Fruit fly (Drosophila melanogaster): ENCODE results near the gene M1BP.
A peak's percentile ranks its signal among the peaks of the same experiment; 100 is the strongest.

M1BP gene

DNA sequence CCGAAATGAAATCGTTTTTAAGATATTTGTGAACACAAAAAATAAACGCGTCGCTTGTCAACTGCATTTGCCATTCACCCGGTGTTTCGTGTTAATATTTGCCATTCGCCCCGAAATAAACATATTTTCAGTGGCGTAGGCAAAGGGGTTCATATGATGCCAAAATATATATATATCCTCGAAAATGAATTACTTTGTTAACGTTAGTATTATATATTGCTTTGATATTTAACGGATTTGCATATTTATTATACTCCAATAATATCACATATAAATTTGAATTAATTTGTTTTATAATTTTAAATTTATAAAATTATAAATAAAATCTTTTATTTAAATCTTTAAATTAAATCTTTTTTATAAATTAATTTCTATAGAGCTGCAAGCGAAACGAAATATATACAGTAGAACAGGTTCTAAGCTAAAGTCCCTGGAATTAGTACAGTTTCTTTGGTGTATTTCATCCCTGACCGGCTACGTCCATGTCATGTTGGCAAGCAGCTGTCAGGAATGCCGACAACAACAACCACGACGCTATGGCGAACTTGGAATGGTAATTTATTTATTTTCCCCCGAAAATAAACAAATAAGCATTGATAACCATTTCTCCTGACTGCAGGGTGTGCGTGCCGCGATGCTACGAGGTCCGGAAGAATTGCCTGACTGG, at the start of gene M1BP, which contains the start of gene CG8202 (continued):
- TF ChIP-seq CG31441 (GFP tag; IDR thresholded peaks at IDR 0.05): no peak; the same call in 1 of the 2 replicates
- peak; percentile 77 for TF ChIP-seq CG2202 (tag; optimal IDR thresholded peaks at IDR 0.05)
- peak; percentile 74 for TF ChIP-seq Drgx (GFP tag; IDR thresholded peaks at IDR 0.05)
- TF ChIP-seq lbe (GFP tag; optimal IDR thresholded peaks at IDR 0.05): peak; percentile 78
- peak; percentile 92 for TF ChIP-seq Ssrp (tag; optimal IDR thresholded peaks at IDR 0.05)
- peak; percentile 50 for TF ChIP-seq ab (GFP tag; optimal IDR thresholded peaks at IDR 0.05)
- peak; percentile 56; the same call in 1 of the 2 replicates for TF ChIP-seq CG11085 (GFP tag; IDR thresholded peaks at IDR 0.05)
- peak; percentile 70 for TF ChIP-seq Mad (GFP tag; optimal IDR thresholded peaks at IDR 0.05)
- peak; percentile 87 for TF ChIP-seq Usf (GFP tag; optimal IDR thresholded peaks at IDR 0.05)
- TF ChIP-seq CG2120 (GFP tag; optimal IDR thresholded peaks at IDR 0.05): peak; percentile 82
- peak; percentile 92 for TF ChIP-seq NfI (GFP tag; optimal IDR thresholded peaks at IDR 0.05)
- peak; percentile 4 for TF ChIP-seq tup (GFP tag; optimal IDR thresholded peaks at IDR 0.05)
- no peak for TF ChIP-seq z (GFP tag; IDR thresholded peaks at IDR 0.05)
- no peak for TF ChIP-seq C15 (GFP tag; IDR thresholded peaks at IDR 0.05)
- TF ChIP-seq fu2 (GFP tag; optimal IDR thresholded peaks at IDR 0.05): peak; percentile 45
- TF ChIP-seq CG18262 (tag; optimal IDR thresholded peaks at IDR 0.05): peak; percentile 97
- peak; percentile 63; the same call in 1 of the 3 replicates for TF ChIP-seq so (GFP tag; IDR thresholded peaks at IDR 0.05)
- TF ChIP-seq CG2116 (GFP tag; optimal IDR thresholded peaks at IDR 0.05): peak; percentile 73
- peak; percentile 90 for TF ChIP-seq fd96Cb (tag; optimal IDR thresholded peaks at IDR 0.05)
- TF ChIP-seq fd102C (GFP tag; optimal IDR thresholded peaks at IDR 0.05): no peak
- TF ChIP-seq CG17829 (tag; optimal IDR thresholded peaks at IDR 0.05): peak; percentile 94
- peak; percentile 88 for TF ChIP-seq Nf-YC (tag; optimal IDR thresholded peaks at IDR 0.05)
- peak; percentile 91 for TF ChIP-seq Sox102F (GFP tag; optimal IDR thresholded peaks at IDR 0.05)
- TF ChIP-seq CG12236 (GFP tag; optimal IDR thresholded peaks at IDR 0.05): no peak
- TF ChIP-seq sim (GFP tag; IDR thresholded peaks at IDR 0.05): 0 out of 2 replicates have a peak, but pooled peaks have one; percentile 30
- no peak for TF ChIP-seq CG3163 (GFP tag; optimal IDR thresholded peaks at IDR 0.05)
- peak; percentile 53 for TF ChIP-seq wdn (GFP tag; IDR thresholded peaks at IDR 0.05)
- TF ChIP-seq sens (GFP tag): peak; percentile 88
- TF ChIP-seq CG17328 (GFP tag; IDR thresholded peaks at IDR 0.05): no peak; the same call in 1 of the 2 replicates
- TF ChIP-seq bbx (GFP tag; IDR thresholded peaks at IDR 0.05; ENCODE audit: partially characterized antibody): no peak
- no peak for TF ChIP-seq fru (optimal IDR thresholded peaks at IDR 0.05)
- TF ChIP-seq Gsc (GFP tag; IDR thresholded peaks at IDR 0.05): no peak; the same call in 1 of the 2 replicates
- TF ChIP-seq Dad (GFP tag; optimal IDR thresholded peaks at IDR 0.05): peak; percentile 43
- TF ChIP-seq CG2875 (GFP tag; optimal IDR thresholded peaks at IDR 0.05): peak; percentile 76
- peak; percentile 86 for TF ChIP-seq HHEX (GFP tag; optimal IDR thresholded peaks at IDR 0.05)
- peak; percentile 85 for TF ChIP-seq Fer2 (tag; optimal IDR thresholded peaks at IDR 0.05)
- TF ChIP-seq Med (GFP tag): peak; percentile 89
- TF ChIP-seq CG32772 (GFP tag; IDR thresholded peaks at IDR 0.05): 0 out of 2 replicates have a peak, but pooled peaks have one; percentile 53
- no peak for TF ChIP-seq jing (GFP tag; optimal IDR thresholded peaks at IDR 0.05)
- TF ChIP-seq CG7963 (GFP tag; IDR thresholded peaks at IDR 0.05; ENCODE audit: partially characterized antibody): no peak
- TF ChIP-seq Xrp1 (GFP tag; IDR thresholded peaks at IDR 0.05): peak; percentile 84
- no peak for TF ChIP-seq ato (GFP tag; IDR thresholded peaks at IDR 0.05; ENCODE audit: partially characterized antibody)
- peak; percentile 91 for TF ChIP-seq BtbVII (GFP tag; optimal IDR thresholded peaks at IDR 0.05)
- TF ChIP-seq CG18764 (GFP tag; optimal IDR thresholded peaks at IDR 0.05): peak; percentile 79
- peak; percentile 94 for TF ChIP-seq Hr3 (GFP tag; optimal IDR thresholded peaks at IDR 0.05)
- TF ChIP-seq CG2889 (GFP tag; IDR thresholded peaks at IDR 0.05): peak; percentile 55; the same call in 1 of the 3 replicates
- TF ChIP-seq CG9817 (tag; optimal IDR thresholded peaks at IDR 0.05): peak; percentile 86
- TF ChIP-seq CG4424 (GFP tag; optimal IDR thresholded peaks at IDR 0.05): peak; percentile 91
- TF ChIP-seq CG14014 (GFP tag; IDR thresholded peaks at IDR 0.05): peak; percentile 71
- TF ChIP-seq CG6765 (GFP tag; optimal IDR thresholded peaks at IDR 0.05): peak; percentile 87

Data from whole organism, embryonic.